Fruit fly (Drosophila melanogaster) whole organism, embryonic: ENCODE data around the gene sud1.

Source experiments
- Atf6 ChIP-seq: fragments of 200-800 bp; sonication (Bioruptor generic); IDR thresholded peaks from 2 replicates; pipeline ENCODE4 v1.3.6; 2022; ENCODE audit warnings: missing biosample characterization, missing genetic modification characterization
- Bdp1 ChIP-seq: fragments of 200-800 bp; sonication (Bioruptor generic); optimal IDR thresholded peaks from 3 replicates; lab custom pipeline; 2016; ENCODE audit warnings: missing biosample characterization, missing genetic modification characterization
- Blimp-1 ChIP-seq: fragments of 200-800 bp; sonication (Bioruptor generic); optimal IDR thresholded peaks from 3 replicates; lab custom pipeline; 2018; ENCODE audit warnings: missing biosample characterization, missing genetic modification characterization, mild to moderate bottlenecking, moderate library complexity, missing genetic modification reagents
- CG11247 ChIP-seq: fragments of 200-800 bp; sonication (Bioruptor generic); IDR thresholded peaks from 2 replicates; pipeline ENCODE4 v1.3.6; 2022; ENCODE audit warnings: missing biosample characterization, missing genetic modification characterization
- CG14667 ChIP-seq: fragments of 200-800 bp; sonication (Bioruptor generic); IDR thresholded peaks from 2 replicates; pipeline ENCODE4 v1.3.6; 2022; ENCODE audit warnings: missing biosample characterization, missing genetic modification characterization
- CG18011 ChIP-seq: fragments of 200-800 bp; sonication (Bioruptor generic); optimal IDR thresholded peaks from 2 replicates; lab custom pipeline; 2017; ENCODE audit warnings: missing biosample characterization, missing genetic modification characterization, mild to moderate bottlenecking, moderate library complexity, missing genotype
- CG18599 ChIP-seq: fragments of 200-800 bp; sonication (Bioruptor generic); optimal IDR thresholded peaks from 3 replicates; lab custom pipeline; 2017; ENCODE audit warnings: missing biosample characterization, missing genetic modification characterization, mild to moderate bottlenecking, moderate library complexity, missing genetic modification reagents
- CG2199 ChIP-seq: fragments of 200-800 bp; sonication (Bioruptor generic); IDR thresholded peaks from 3 replicates; pipeline ENCODE4 v1.3.6; 2022; ENCODE audit warnings: missing biosample characterization, missing genetic modification characterization
- CG31441 ChIP-seq: fragments of 200-800 bp; sonication (Bioruptor generic); IDR thresholded peaks from 2 replicates; pipeline ENCODE4 v1.3.6; 2022; ENCODE audit warnings: missing biosample characterization, missing genetic modification characterization
- CG3407 ChIP-seq: fragments of 200-800 bp; sonication (Bioruptor generic); optimal IDR thresholded peaks from 2 replicates; lab custom pipeline; 2018; ENCODE audit warnings: missing biosample characterization, mild to moderate bottlenecking, missing genetic modification characterization
- CG42726 ChIP-seq: fragments of 200-800 bp; sonication (Bioruptor generic); IDR thresholded peaks from 2 replicates; pipeline ENCODE4 v1.3.6; 2022; ENCODE audit warnings: missing biosample characterization, missing genetic modification characterization; ENCODE audit not compliant: partially characterized antibody
- CG4820 ChIP-seq: fragments of 200-800 bp; sonication (Bioruptor generic); optimal IDR thresholded peaks from 3 replicates; lab custom pipeline; 2016; ENCODE audit warnings: missing biosample characterization, missing genetic modification characterization
- CG5180 ChIP-seq: fragments of 200-800 bp; sonication (Bioruptor generic); optimal IDR thresholded peaks from 3 replicates; lab custom pipeline; 2017; ENCODE audit warnings: missing biosample characterization, missing genetic modification characterization, mild to moderate bottlenecking, moderate library complexity, missing genetic modification reagents
- CG7271 ChIP-seq: fragments of 200-800 bp; sonication (Bioruptor generic); optimal IDR thresholded peaks from 2 replicates; lab custom pipeline; 2018; ENCODE audit warnings: missing biosample characterization, mild to moderate bottlenecking, missing genetic modification characterization, moderate library complexity
- CG7357 ChIP-seq: fragments of 200-800 bp; sonication (Bioruptor generic); IDR thresholded peaks from 3 replicates; pipeline ENCODE4 v1.3.6; 2022; ENCODE audit warnings: missing biosample characterization, missing genetic modification characterization
- CG8478 ChIP-seq: fragments of >200 bp; optimal IDR thresholded peaks from 2 replicates; lab custom pipeline; 2018
- CG8765 ChIP-seq: fragments of 200-800 bp; sonication (Bioruptor generic); IDR thresholded peaks from 2 replicates; pipeline ENCODE4 v1.3.6; 2022; ENCODE audit warnings: missing biosample characterization, missing genetic modification characterization
- CG8944 ChIP-seq: fragments of 200-800 bp; sonication (Bioruptor generic); optimal IDR thresholded peaks from 3 replicates; lab custom pipeline; 2016; ENCODE audit warnings: missing biosample characterization, missing genetic modification characterization
- Dfd ChIP-seq, 2 experiments: fragments of >200 bp; optimal IDR thresholded peaks; 2 replicates each; lab custom pipeline; 2017; ENCODE audit warnings: missing biosample characterization in 2 of 2, missing genetic modification characterization in 2 of 2
- Dp ChIP-seq: fragments of 200-800 bp; sonication (Bioruptor generic); optimal IDR thresholded peaks from 2 replicates; lab custom pipeline; 2018; ENCODE audit warnings: missing biosample characterization, mild to moderate bottlenecking, missing genetic modification characterization, moderate library complexity
- Drgx ChIP-seq: fragments of 200-800 bp; sonication (Bioruptor generic); IDR thresholded peaks from 2 replicates; pipeline ENCODE4 v1.3.6; 2022; ENCODE audit warnings: missing biosample characterization, missing genetic modification characterization
- Fer3 ChIP-seq: fragments of 200-800 bp; sonication (Bioruptor generic); optimal IDR thresholded peaks from 2 replicates; lab custom pipeline; 2018; ENCODE audit warnings: missing biosample characterization, mild to moderate bottlenecking, missing genetic modification characterization, moderate library complexity
- Gug ChIP-seq: fragments of 200-800 bp; sonication (Bioruptor generic); IDR thresholded peaks from 4 replicates; pipeline ENCODE4 v1.3.6; 2022; ENCODE audit warnings: missing biosample characterization, missing genetic modification characterization
- HLH54F ChIP-seq: fragments of 200-800 bp; sonication (Bioruptor generic); optimal IDR thresholded peaks from 3 replicates; lab custom pipeline; 2016; ENCODE audit warnings: missing biosample characterization, missing genetic modification characterization
- Myb ChIP-seq: fragments of 200-800 bp; sonication (Bioruptor generic); optimal IDR thresholded peaks from 2 replicates; lab custom pipeline; 2016; ENCODE audit warnings: missing biosample characterization, missing genetic modification characterization
- Nf-YB ChIP-seq: fragments of 200-800 bp; sonication (Bioruptor generic); optimal IDR thresholded peaks from 3 replicates; lab custom pipeline; 2019; ENCODE audit warnings: missing biosample characterization, mild to moderate bottlenecking, missing genetic modification characterization, moderate library complexity
- Nf-YC ChIP-seq: fragments of 200-800 bp; optimal IDR thresholded peaks from 3 replicates; lab custom pipeline; 2019; ENCODE audit warnings: missing biosample characterization, mild to moderate bottlenecking, missing genetic modification characterization, moderate library complexity
- Tbp ChIP-seq: fragments of >200 bp; optimal IDR thresholded peaks from 2 replicates; lab custom pipeline; 2018; ENCODE audit warnings: missing biosample characterization, missing genetic modification characterization
- Xbp1 ChIP-seq: fragments of 200-800 bp; sonication (Bioruptor generic); optimal IDR thresholded peaks from 3 replicates; lab custom pipeline; 2016; ENCODE audit warnings: missing biosample characterization, mild to moderate bottlenecking, missing genetic modification characterization
- aop ChIP-seq: fragments of 200-800 bp; sonication (Bioruptor generic); IDR thresholded peaks from 2 replicates; pipeline ENCODE4 v1.3.6; 2022; ENCODE audit warnings: missing biosample characterization, missing genetic modification characterization
- ase ChIP-seq: fragments of 200-800 bp; sonication (Bioruptor generic); IDR thresholded peaks from 3 replicates; pipeline ENCODE4 v1.3.6; 2022; ENCODE audit warnings: missing biosample characterization, missing genetic modification characterization
- cato ChIP-seq: fragments of 200-800 bp; sonication (Bioruptor generic); optimal IDR thresholded peaks from 2 replicates; lab custom pipeline; 2016; ENCODE audit warnings: missing biosample characterization, missing genetic modification characterization, borderline replicate concordance
- chn ChIP-seq: fragments of 200-800 bp; sonication (Bioruptor generic); optimal IDR thresholded peaks from 2 replicates; lab custom pipeline; 2016; ENCODE audit warnings: missing biosample characterization, missing genetic modification characterization
- dmrt11E ChIP-seq: fragments of 200-800 bp; sonication (Bioruptor generic); optimal IDR thresholded peaks from 3 replicates; lab custom pipeline; 2018; ENCODE audit warnings: missing biosample characterization, mild to moderate bottlenecking, missing genetic modification characterization, moderate library complexity
- exex ChIP-seq: fragments of 200-800 bp; sonication (Bioruptor generic); optimal IDR thresholded peaks from 4 replicates; lab custom pipeline; 2018; ENCODE audit warnings: missing biosample characterization, mild to moderate bottlenecking, missing genetic modification characterization, moderate library complexity
- gem ChIP-seq: fragments of 200-800 bp; sonication (Bioruptor generic); optimal IDR thresholded peaks from 2 replicates; lab custom pipeline; 2019; ENCODE audit warnings: missing biosample characterization, mild to moderate bottlenecking, missing genetic modification characterization, moderate library complexity
- gfzf ChIP-seq: fragments of 200-800 bp; sonication (Bioruptor generic); optimal IDR thresholded peaks from 2 replicates; lab custom pipeline; 2016; ENCODE audit warnings: missing biosample characterization, mild to moderate bottlenecking, missing genetic modification characterization, moderate library complexity
- hbn ChIP-seq: fragments of 200-800 bp; sonication (Bioruptor generic); IDR thresholded peaks from 2 replicates; pipeline ENCODE4 v1.3.6; 2022; ENCODE audit warnings: missing biosample characterization, missing genetic modification characterization; ENCODE audit not compliant: partially characterized antibody
- ken ChIP-seq: fragments of 200-800 bp; sonication (Bioruptor generic); IDR thresholded peaks from 3 replicates; pipeline ENCODE4 v1.3.6; 2022; ENCODE audit warnings: missing biosample characterization, missing genetic modification characterization
- kni ChIP-seq: fragments of 200-800 bp; sonication (Bioruptor generic); optimal IDR thresholded peaks from 3 replicates; lab custom pipeline; 2017; ENCODE audit warnings: mild to moderate bottlenecking, missing biosample characterization, missing genetic modification reagents, missing genetic modification characterization
- lmd ChIP-seq: fragments of 200-800 bp; sonication (Bioruptor generic); IDR thresholded peaks from 2 replicates; pipeline ENCODE4 v1.3.6; 2022; ENCODE audit warnings: missing biosample characterization, missing genetic modification characterization
- pho ChIP-seq: fragments of 200-800 bp; sonication (Bioruptor generic); optimal IDR thresholded peaks from 2 replicates; lab custom pipeline; 2016; ENCODE audit warnings: missing biosample characterization, missing genetic modification characterization
- pnt ChIP-seq: fragments of 200-800 bp; sonication (Bioruptor generic); optimal IDR thresholded peaks from 3 replicates; lab custom pipeline; 2016; ENCODE audit warnings: missing biosample characterization, missing genetic modification characterization
- ranshi ChIP-seq: fragments of 200-800 bp; sonication (Bioruptor generic); IDR thresholded peaks from 2 replicates; pipeline ENCODE4 v1.3.6; 2022; ENCODE audit warnings: missing biosample characterization, missing genetic modification characterization
- sc ChIP-seq, 3 experiments: fragments of >200 bp in 2 of 3; fragments of 200-800 bp in 1 of 3; sonication (Bioruptor generic) in 1 of 3; optimal IDR thresholded peaks; 2 replicates in 2 of 3; 3 replicates in 1 of 3; lab custom pipeline; 2017; ENCODE audit warnings: mild to moderate bottlenecking in 1 of 3, missing biosample characterization in 1 of 3, missing genetic modification characterization in 1 of 3, missing genetic modification reagents in 1 of 3
- slou ChIP-seq: fragments of 200-800 bp; sonication (Bioruptor generic); optimal IDR thresholded peaks from 3 replicates; lab custom pipeline; 2016; ENCODE audit warnings: missing biosample characterization, missing genetic modification characterization
- sqz ChIP-seq: fragments of 200-800 bp; sonication (Bioruptor generic); optimal IDR thresholded peaks from 3 replicates; lab custom pipeline; 2018; ENCODE audit warnings: missing biosample characterization, mild to moderate bottlenecking, missing genetic modification characterization
- sr ChIP-seq: fragments of 200-800 bp; sonication (Bioruptor generic); IDR thresholded peaks from 3 replicates; pipeline ENCODE4 v1.3.6; 2022; ENCODE audit warnings: missing biosample characterization, missing genetic modification characterization
- tin ChIP-seq: fragments of 200-800 bp; sonication (Bioruptor generic); optimal IDR thresholded peaks from 3 replicates; lab custom pipeline; 2016; ENCODE audit warnings: missing biosample characterization, missing genetic modification characterization
- twi ChIP-seq: fragments of 200-800 bp; optimal IDR thresholded peaks from 2 replicates; lab custom pipeline; 2019; ENCODE audit warnings: missing biosample characterization, mild to moderate bottlenecking, missing genetic modification characterization, moderate library complexity

sud1 gene

dm6 chr3R:24893320-24893955 lies 24.2 kb downstream of the sud1 start (continued):
- TF ChIP-seq CG7357 (peak; percentile 56; the same call in 2 of the 3 replicates), CG11247 (0 out of 2 replicates have a peak, but pooled peaks have one; percentile 14), Nf-YB (GFP tag; lab: Kevin White, UChicago) (peak; percentile 71), gem (peak; percentile 94), aop (GFP tag; lab: Robert Waterston, UW) (no peak), Blimp-1 (GFP tag; lab: Kevin White, UChicago) (peak; percentile 87), CG8765 (GFP tag; lab: Robert Waterston, UW) (0 out of 2 replicates have a peak, but pooled peaks have one; percentile 19), CG18599 (GFP tag; lab: Kevin White, UChicago) (peak; percentile 60), Bdp1 (GFP tag; lab: Kevin White, UChicago) (no peak), hbn (no peak), CG5180 (GFP tag; lab: Kevin White, UChicago) (peak; percentile 59), lmd (GFP tag; lab: Robert Waterston, UW) (peak; percentile 78), ase (GFP tag; lab: Robert Waterston, UW) (0 out of 3 replicates have a peak, but pooled peaks have one; percentile 44), CG8478 (lab: Kevin White, UChicago) (no peak), cato (peak; percentile 35), kni (peak; percentile 22), CG18011 (GFP tag; lab: Kevin White, UChicago) (no peak), twi (no peak), ken (GFP tag; lab: Robert Waterston, UW) (no peak), CG31441 (GFP tag; lab: Robert Waterston, UW) (peak; percentile 97), CG42726 (no peak), dmrt11E (peak; percentile 90), gfzf (GFP tag; lab: Kevin White, UChicago) (no peak), Drgx (peak; percentile 84), CG7271 (tag; lab: Kevin White, UChicago) (peak; percentile 45), CG14667 (peak; percentile 49; the same call in 1 of the 2 replicates), pnt (GFP tag; lab: Kevin White, UChicago) (peak; percentile 12), pho (GFP tag; lab: Kevin White, UChicago) (no peak), Tbp (no peak), Gug (GFP tag; lab: Robert Waterston, UW) (no peak), chn (GFP tag; lab: Kevin White, UChicago) (no peak), Nf-YC (tag; lab: Kevin White, UChicago) (peak; percentile 68), CG2199 (GFP tag; lab: Robert Waterston, UW) (no peak), tin (peak; percentile 52), exex (tag; lab: Kevin White, UChicago) (no peak), sr (GFP tag; lab: Robert Waterston, UW) (no peak), sqz (peak; percentile 80), Dfd (GFP tag; optimal IDR thresholded peaks at IDR 0.05; lab: Kevin White, UChicago) (no peak), slou (GFP tag; lab: Kevin White, UChicago) (no peak), HLH54F (no peak), Fer3 (peak; percentile 68), CG8944 (no peak), Xbp1 (GFP tag; lab: Kevin White, UChicago) (peak; percentile 43), sc (optimal IDR thresholded peaks at IDR 0.05; lab: Kevin White, UChicago) (no peak), sc (GFP tag; optimal IDR thresholded peaks at IDR 0.05; lab: Kevin White, UChicago) (peak; percentile 48), CG3407 (GFP tag; lab: Kevin White, UChicago) (peak; percentile 53), Myb (no peak), CG4820 (GFP tag; lab: Kevin White, UChicago) (peak; percentile 58), Atf6 (GFP tag; lab: Robert Waterston, UW) (peak; percentile 62; the same call in 1 of the 2 replicates), ranshi (GFP tag; lab: Robert Waterston, UW) (peak; percentile 32; the same call in 1 of the 2 replicates), Dp (no peak)
